Worm (Caenorhabditis elegans) whole organism, L4 larva: ENCODE measurements around the gene R09E10.13.

Source experiments
- ceh-28 ChIP-seq: fragments of 150-350 bp; optimal IDR thresholded peaks from 2 replicates; lab custom pipeline; 2014; ENCODE audit warnings: missing biosample characterization, missing genetic modification reagents, missing genetic modification characterization
- duxl-1 ChIP-seq: sonication (generic microtip); optimal IDR thresholded peaks from 2 replicates; lab custom pipeline; 2016; ENCODE audit warnings: mild to moderate bottlenecking, missing genetic modification characterization, moderate library complexity, missing compliant biosample characterization; ENCODE audit not compliant: poor library complexity
- fos-1 ChIP-seq: fragments of 150-350 bp; optimal IDR thresholded peaks from 2 replicates; lab custom pipeline; 2014; ENCODE audit warnings: missing biosample characterization, missing genetic modification characterization
- lim-7 ChIP-seq: fragments of 200-800 bp; sonication (Bioruptor generic); IDR thresholded peaks from 2 replicates; pipeline ENCODE4 v1.3.6; 2022; ENCODE audit warnings: missing genetic modification characterization, missing compliant biosample characterization
- lin-13 ChIP-seq: fragments of 150-350 bp; optimal IDR thresholded peaks from 2 replicates; lab custom pipeline; 2014; ENCODE audit warnings: missing biosample characterization, missing genetic modification reagents, missing genetic modification characterization
- mdl-1 ChIP-seq, 2 experiments: fragments of 150-350 bp in 1 of 2; sonication (generic microtip) in 1 of 2; optimal IDR thresholded peaks; 2 replicates each; lab custom pipeline; 2014 to 2017; ENCODE audit warnings: missing biosample characterization in 2 of 2, missing genetic modification characterization in 2 of 2
- nhr-28 ChIP-seq: fragments of 150-350 bp; optimal IDR thresholded peaks from 2 replicates; lab custom pipeline; 2014; ENCODE audit warnings: missing biosample characterization, missing genetic modification characterization
- nhr-76 ChIP-seq: fragments of 150-350 bp; optimal IDR thresholded peaks from 2 replicates; lab custom pipeline; 2014; ENCODE audit warnings: missing biosample characterization, missing genetic modification characterization
- pqm-1 ChIP-seq: sonication (generic microtip); optimal IDR thresholded peaks from 2 replicates; lab custom pipeline; 2017; ENCODE audit warnings: missing biosample characterization, missing genetic modification characterization
- unc-62 ChIP-seq, 3 experiments: fragments of 150-350 bp in 1 of 3; sonication (generic microtip); optimal IDR thresholded peaks in 2 of 3; peaks in 1 of 3; 1 replicate in 1 of 3; 2 replicates in 2 of 3; lab custom pipeline; 2014 to 2017; ENCODE audit warnings: missing biosample characterization in 3 of 3, missing genetic modification characterization in 3 of 3, missing genetic modification reagents in 3 of 3, missing genotype in 1 of 3

- TF ChIP-seq ceh-28 (no peak), unc-62 (GFP tag; optimal IDR thresholded peaks at IDR 0.05 in 1 of 2; lab: Kevin White, UChicago) (no peak), unc-62 (tag; optimal IDR thresholded peaks at IDR 0.05; lab: Kevin White, UChicago) (no peak), nhr-76 (tag; lab: Kevin White, UChicago) (no peak), duxl-1 (tag; lab: Kevin White, UChicago) (no peak), pqm-1 (no peak), nhr-28 (tag; lab: Kevin White, UChicago) (peak; percentile 43), lim-7 (GFP tag; lab: Robert Waterston, UW) (no peak), mdl-1 (tag; optimal IDR thresholded peaks at IDR 0.05; lab: Kevin White, UChicago) (peak in 1 of 2 experiments; percentile 20), fos-1 (tag; lab: Kevin White, UChicago) (no peak), lin-13 (GFP tag; lab: Kevin White, UChicago) (no peak)
Measured at ce11 chrIV:10273781-10274313, 21.1 kb downstream of the R09E10.13 start, which contains the start of gene Y43C5A.3.
